Worm (Caenorhabditis elegans) whole organism, young adult: ENCODE results near the gene ceh-37.

Source experiments
- dpl-1 ChIP-seq: fragments of 150-350 bp; optimal IDR thresholded peaks from 2 replicates; lab custom pipeline; 2014; ENCODE audit warnings: missing biosample characterization, missing genetic modification reagents, missing genetic modification characterization
- efl-1 ChIP-seq: fragments of 150-350 bp; optimal IDR thresholded peaks from 2 replicates; lab custom pipeline; 2014; ENCODE audit warnings: missing biosample characterization, missing genetic modification reagents, missing genetic modification characterization
- madf-10 ChIP-seq: sonication (generic microtip); optimal IDR thresholded peaks from 2 replicates; lab custom pipeline; 2016; ENCODE audit warnings: mild to moderate bottlenecking, missing genetic modification characterization, missing compliant biosample characterization
- madf-8 ChIP-seq: fragments of 200-800 bp; sonication (Bioruptor generic); conservative IDR thresholded peaks from 2 replicates; pipeline ENCODE4 v1.3.6; 2022; ENCODE audit warnings: missing genetic modification reagents, missing genetic modification characterization, missing compliant biosample characterization

- TF ChIP-seq madf-10 (no peak), dpl-1 (GFP tag; lab: Kevin White, UChicago) (no peak), madf-8 (GFP tag; lab: Robert Waterston, UW) (no peak), efl-1 (GFP tag; lab: Kevin White, UChicago) (no peak)
These were observed 22.2 kb downstream of the ceh-37 start for ce11 chrX:14185631-14186030.
